Worm (Caenorhabditis elegans): ENCODE results near the gene ZK856.19.

- TF ChIP-seq ztf-4 (tag; optimal IDR thresholded peaks at IDR 0.05), result no peak
- TF ChIP-seq R02D3.7 (tag; optimal IDR thresholded peaks at IDR 0.05), result peak; percentile 86
- TF ChIP-seq fos-1 (tag; optimal IDR thresholded peaks at IDR 0.05), result no peak
- peak; percentile 29 for TF ChIP-seq tbx-2 (tag; optimal IDR thresholded peaks at IDR 0.05)
- TF ChIP-seq nhr-77 (tag; optimal IDR thresholded peaks at IDR 0.05), result no peak
- no peak for TF ChIP-seq elt-1 (tag; optimal IDR thresholded peaks at IDR 0.05)
- TF ChIP-seq elt-3 (tag; optimal IDR thresholded peaks at IDR 0.05), result no peak
- TF ChIP-seq ceh-16 (tag; optimal IDR thresholded peaks at IDR 0.05), result no peak
- TF ChIP-seq nhr-28 (tag; optimal IDR thresholded peaks at IDR 0.05), result no peak
- peak; percentile 43 for TF ChIP-seq elt-2 (tag; optimal IDR thresholded peaks at IDR 0.05)
- peak; percentile 28 for TF ChIP-seq fkh-10 (GFP tag; optimal IDR thresholded peaks at IDR 0.05)
- peak; percentile 61 for TF ChIP-seq nfya-1 (tag; optimal IDR thresholded peaks at IDR 0.05; ENCODE audit: insufficient read depth)
Measured at ce11 chrV:10204863-10205338, at the start of gene ZK856.19, which contains the start of gene ZK856.11.

All from whole organism, L3 larva.